Worm (Caenorhabditis elegans) whole organism, L2 larva: ENCODE results near the gene srbc-2.
A peak's percentile ranks its signal among the peaks of the same experiment; 100 is the strongest.

ENCODE experiments used
- C34F6.9 ChIP-seq: fragments of 150-350 bp; optimal IDR thresholded peaks from 2 replicates; lab custom pipeline; 2014; ENCODE audit warnings: missing biosample characterization, missing genetic modification characterization
- Y55F3AM.14 ChIP-seq: fragments of 200-800 bp; sonication (Bioruptor generic); optimal IDR thresholded peaks from 2 replicates; lab custom pipeline; 2018; ENCODE audit warnings: mild to moderate bottlenecking, missing genetic modification characterization, missing compliant biosample characterization
- ZK546.5 ChIP-seq: sonication (generic microtip); optimal IDR thresholded peaks from 2 replicates; lab custom pipeline; 2017; ENCODE audit warnings: missing biosample characterization, missing genetic modification characterization
- ceh-16 ChIP-seq: fragments of 150-350 bp; optimal IDR thresholded peaks from 2 replicates; lab custom pipeline; 2014; ENCODE audit warnings: missing biosample characterization, missing genetic modification characterization
- ceh-82 ChIP-seq: fragments of 150-350 bp; optimal IDR thresholded peaks from 2 replicates; lab custom pipeline; 2014; ENCODE audit warnings: missing biosample characterization, missing genetic modification characterization
- fos-1 ChIP-seq: fragments of 150-350 bp; optimal IDR thresholded peaks from 2 replicates; lab custom pipeline; 2014; ENCODE audit warnings: missing biosample characterization, missing genetic modification characterization
- lin-13 ChIP-seq: fragments of 150-350 bp; optimal IDR thresholded peaks from 2 replicates; lab custom pipeline; 2014; ENCODE audit warnings: missing biosample characterization, missing genetic modification reagents, missing genetic modification characterization
- lin-39 ChIP-seq: fragments of 150-350 bp; optimal IDR thresholded peaks from 2 replicates; lab custom pipeline; 2014; ENCODE audit warnings: missing biosample characterization, missing genetic modification reagents, missing genetic modification characterization
- mdl-1 ChIP-seq, 2 experiments: fragments of 150-350 bp in 1 of 2; sonication (generic microtip) in 1 of 2; optimal IDR thresholded peaks; 2 replicates each; lab custom pipeline; 2017; ENCODE audit warnings: missing biosample characterization in 2 of 2, missing genetic modification characterization in 2 of 2
- nhr-10 ChIP-seq: sonication (generic microtip); optimal IDR thresholded peaks from 2 replicates; lab custom pipeline; 2017; ENCODE audit warnings: missing biosample characterization, missing genetic modification characterization
- nhr-12 ChIP-seq: fragments of 150-350 bp; optimal IDR thresholded peaks from 2 replicates; lab custom pipeline; 2014; ENCODE audit warnings: missing biosample characterization, missing genetic modification characterization
- nhr-21 ChIP-seq: fragments of 150-350 bp; optimal IDR thresholded peaks from 2 replicates; lab custom pipeline; 2014; ENCODE audit warnings: missing biosample characterization, missing genetic modification characterization
- peb-1 ChIP-seq: fragments of 150-350 bp; optimal IDR thresholded peaks from 2 replicates; lab custom pipeline; 2014; ENCODE audit warnings: missing biosample characterization, missing genetic modification characterization
- sma-9 ChIP-seq, 2 experiments: fragments of 150-350 bp in 1 of 2; sonication (generic microtip) in 1 of 2; optimal IDR thresholded peaks; 2 replicates each; lab custom pipeline; 2014 to 2016; ENCODE audit warnings: missing genetic modification characterization in 2 of 2, mild to moderate bottlenecking in 1 of 2, missing biosample characterization in 1 of 2, missing compliant biosample characterization in 1 of 2, missing genetic modification reagents in 1 of 2, moderate library complexity in 1 of 2
- snpc-4 ChIP-seq: fragments of 150-350 bp; optimal IDR thresholded peaks from 2 replicates; lab custom pipeline; 2014; ENCODE audit warnings: missing biosample characterization, missing genetic modification characterization
- unc-39 ChIP-seq: fragments of 150-350 bp; optimal IDR thresholded peaks from 2 replicates; lab custom pipeline; 2014; ENCODE audit warnings: missing biosample characterization, missing genetic modification characterization
- unc-62 ChIP-seq: fragments of 150-350 bp; optimal IDR thresholded peaks from 2 replicates; lab custom pipeline; 2014; ENCODE audit warnings: missing biosample characterization, missing genetic modification reagents, missing genetic modification characterization
- ztf-4 ChIP-seq: fragments of 150-350 bp; optimal IDR thresholded peaks from 2 replicates; lab custom pipeline; 2014; ENCODE audit warnings: missing biosample characterization, missing genetic modification characterization

The srbc-2 gene

ce11 chrV:3341906-3342305, 35.0 kb downstream of the srbc-2 start, which contains the start of gene C17B7.10:
Gene C17B7.10, minus strand, starts transcription at chrV:3342006.
- TF ChIP-seq unc-39 (no peak), sma-9 (GFP tag; optimal IDR thresholded peaks at IDR 0.05; lab: Kevin White, UChicago) (peak; percentile 40), sma-9 (tag; optimal IDR thresholded peaks at IDR 0.05; lab: Kevin White, UChicago) (no peak)

- no peak for TF ChIP-seq peb-1 (tag; lab: Kevin White, UChicago)
- no peak for TF ChIP-seq ZK546.5
- TF ChIP-seq snpc-4: no peak
Measured at ce11 chrV:3339009-3339408, 37.9 kb downstream of the srbc-2 start, which contains the start of gene C17B7.4. Gene C17B7.4, plus strand, starts transcription at chrV:3339309.

ce11 chrV:3333334-3333733, 43.5 kb downstream of the srbc-2 start, which contains the start of gene C17B7.5:
Gene C17B7.5, plus strand, starts transcription at chrV:3333634.
- TF ChIP-seq lin-39 (no peak), mdl-1 (tag; optimal IDR thresholded peaks at IDR 0.05; lab: Kevin White, UChicago) (no peak), C34F6.9 (tag; lab: Kevin White, UChicago) (no peak), unc-62 (no peak), nhr-12 (no peak), ceh-16 (no peak), nhr-10 (tag; lab: Kevin White, UChicago) (no peak), Y55F3AM.14 (GFP tag; lab: Kevin White, UChicago) (no peak), fos-1 (tag; lab: Kevin White, UChicago) (no peak), nhr-21 (tag; lab: Kevin White, UChicago) (no peak)

ce11 chrV:3332023-3332422, 44.9 kb downstream of the srbc-2 start, which contains the start of gene C17B7.9:
Gene C17B7.9, minus strand, starts transcription at chrV:3332123.
- no peak for TF ChIP-seq nhr-10 (tag; lab: Kevin White, UChicago)
- no peak for TF ChIP-seq lin-13 (GFP tag; lab: Kevin White, UChicago)
- TF ChIP-seq nhr-21 (tag; lab: Kevin White, UChicago): no peak
- TF ChIP-seq ZK546.5: no peak
- no peak for TF ChIP-seq ztf-4 (tag; lab: Kevin White, UChicago)
- no peak for TF ChIP-seq fos-1 (tag; lab: Kevin White, UChicago)
- no peak for TF ChIP-seq ceh-16
- no peak for TF ChIP-seq ceh-82
